Fruit fly (Drosophila melanogaster) whole organism, adult: Measurements from ENCODE around the gene CG33269.
A peak's percentile ranks its signal among the peaks of the same experiment; 100 is the strongest.

Experiments
- CG11617 ChIP-seq: fragments of 200-800 bp; sonication (Bioruptor generic); optimal IDR thresholded peaks from 2 replicates; lab custom pipeline; 2017; ENCODE audit warnings: mild to moderate bottlenecking, missing biosample characterization, missing genetic modification reagents, missing genetic modification characterization
- CG12768 ChIP-seq: fragments of 200-800 bp; sonication (Bioruptor generic); optimal IDR thresholded peaks from 2 replicates; lab custom pipeline; 2017; ENCODE audit warnings: missing biosample characterization, missing genetic modification characterization, mild to moderate bottlenecking, moderate library complexity, missing genetic modification reagents
- CG14711 ChIP-seq: fragments of 200-800 bp; sonication (Bioruptor generic); optimal IDR thresholded peaks from 2 replicates; lab custom pipeline; 2018; ENCODE audit warnings: missing biosample characterization, mild to moderate bottlenecking, missing genetic modification characterization, moderate library complexity
- CG33017 ChIP-seq: fragments of 200-800 bp; sonication (Bioruptor generic); optimal IDR thresholded peaks from 2 replicates; lab custom pipeline; 2018; ENCODE audit warnings: missing biosample characterization, mild to moderate bottlenecking, missing genetic modification characterization, moderate library complexity
- CG7101 ChIP-seq: fragments of 200-800 bp; sonication (Bioruptor generic); optimal IDR thresholded peaks from 2 replicates; lab custom pipeline; 2018; ENCODE audit warnings: missing biosample characterization, mild to moderate bottlenecking, missing genetic modification characterization, moderate library complexity
- Hr96 ChIP-seq: fragments of 200-800 bp; sonication (Bioruptor generic); optimal IDR thresholded peaks from 2 replicates; lab custom pipeline; 2016; ENCODE audit warnings: missing biosample characterization, missing genetic modification characterization
- Mnt ChIP-seq: fragments of 200-800 bp; sonication (Bioruptor generic); optimal IDR thresholded peaks from 2 replicates; lab custom pipeline; 2016; ENCODE audit warnings: missing biosample characterization, mild to moderate bottlenecking, missing genetic modification characterization
- bab1 ChIP-seq: fragments of 200-800 bp; sonication (Bioruptor generic); optimal IDR thresholded peaks from 3 replicates; lab custom pipeline; 2019; ENCODE audit warnings: missing biosample characterization, mild to moderate bottlenecking, missing genetic modification characterization, moderate library complexity
- kay ChIP-seq: fragments of 200-800 bp; sonication (Bioruptor generic); peaks from one replicate; lab custom pipeline; 2016; ENCODE audit warnings: missing biosample characterization, missing genetic modification characterization, borderline replicate concordance
- pad ChIP-seq: fragments of 200-800 bp; sonication (Bioruptor generic); optimal IDR thresholded peaks from 3 replicates; lab custom pipeline; 2017; ENCODE audit warnings: missing biosample characterization, missing genetic modification characterization, mild to moderate bottlenecking, moderate library complexity, missing genetic modification reagents
- tj ChIP-seq: fragments of 200-800 bp; sonication (Bioruptor generic); optimal IDR thresholded peaks from 3 replicates; lab custom pipeline; 2017; ENCODE audit warnings: missing biosample characterization, mild to moderate bottlenecking, missing genetic modification characterization, moderate library complexity
- toe ChIP-seq: fragments of 200-800 bp; sonication (Bioruptor generic); optimal IDR thresholded peaks from 2 replicates; lab custom pipeline; 2016; ENCODE audit warnings: missing biosample characterization, missing genetic modification characterization

DNA sequence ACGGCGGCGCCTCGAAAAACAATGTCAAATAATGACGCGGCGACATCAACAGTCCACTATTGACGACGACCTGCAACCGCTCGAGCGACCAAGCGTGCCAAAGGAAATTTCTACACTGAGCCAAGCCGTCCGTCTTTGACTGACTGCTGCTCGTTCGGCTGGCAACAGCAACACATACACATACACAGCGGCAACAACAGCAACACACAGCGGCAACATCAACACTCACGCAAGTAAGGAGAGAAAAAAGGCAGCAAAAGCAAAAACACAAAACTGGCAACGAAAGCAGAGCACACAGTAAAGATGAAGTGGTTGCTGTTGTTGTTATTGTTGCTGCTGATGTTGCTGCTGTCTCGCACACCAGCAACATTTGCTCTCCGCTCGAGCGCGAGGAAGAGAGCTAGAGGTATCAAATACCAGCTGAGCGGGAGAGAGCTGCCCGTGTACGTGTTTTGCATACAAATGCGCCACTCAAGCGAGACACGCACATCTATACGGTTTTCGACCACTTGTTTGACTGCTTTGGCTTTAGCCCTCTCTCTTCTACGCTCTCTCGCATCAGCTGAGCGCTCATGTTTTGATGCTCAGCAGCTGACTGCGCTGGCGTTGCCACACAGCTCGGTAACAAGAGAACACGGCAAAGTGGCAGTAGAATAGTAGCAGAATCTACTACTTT is 28.9 kb downstream of the CG33269 start:
- TF ChIP-seq bab1 (GFP tag; lab: Kevin White, UChicago) (peak; percentile 57), kay (GFP tag; lab: Kevin White, UChicago) (no peak), Mnt (GFP tag; lab: Kevin White, UChicago) (peak; percentile 72), toe (no peak), CG12768 (GFP tag; lab: Kevin White, UChicago) (peak; percentile 87), tj (GFP tag; lab: Kevin White, UChicago) (peak; percentile 85), CG11617 (GFP tag; lab: Kevin White, UChicago) (peak; percentile 32), Hr96 (GFP tag; lab: Kevin White, UChicago) (no peak), pad (GFP tag; lab: Kevin White, UChicago) (peak; percentile 22), CG7101 (tag; lab: Kevin White, UChicago) (peak; percentile 38), CG14711 (tag; lab: Kevin White, UChicago) (no peak), CG33017 (tag; lab: Kevin White, UChicago) (peak; percentile 22)
